Worm (Caenorhabditis elegans): ENCODE data around the gene C50F7.9.

C50F7.9 gene

DNA sequence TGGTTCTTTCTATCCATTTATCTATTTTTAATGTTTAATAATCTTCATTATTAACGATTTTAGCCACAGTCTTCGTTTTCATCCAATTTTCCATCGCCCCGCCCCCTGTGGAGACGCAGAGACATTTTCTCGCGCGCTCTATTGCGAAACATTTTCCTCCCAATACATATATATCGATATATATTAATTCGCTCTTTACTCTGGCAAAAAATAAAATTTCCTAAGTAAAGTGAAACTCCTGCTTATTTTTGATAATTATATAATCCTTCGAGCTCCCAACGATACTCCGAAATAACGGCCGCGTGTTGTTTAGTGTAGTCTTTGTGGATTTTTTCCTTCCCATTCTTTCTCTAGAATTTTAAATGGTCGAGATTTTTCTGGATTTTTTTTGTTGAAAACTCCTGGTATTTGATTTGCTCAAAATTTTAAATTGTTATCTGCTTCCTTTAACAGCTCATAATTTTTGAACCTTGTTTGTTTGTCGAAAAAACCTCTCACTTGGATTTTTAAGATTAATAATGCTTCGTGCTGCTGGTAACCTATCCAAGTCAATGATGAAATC, 3.4 kb downstream of the C50F7.9 start, which contains the start of gene sucg-1:
Gene sucg-1 (plus strand): TSS at position 512 of the 562 bp plus-strand sequence.
- TF ChIP-seq pes-1 (GFP tag; IDR thresholded peaks at IDR 0.05) = no peak
- no peak for TF ChIP-seq ets-7 (tag; optimal IDR thresholded peaks at IDR 0.05)
- no peak for TF ChIP-seq hmg-4 (GFP tag; optimal IDR thresholded peaks at IDR 0.05)
- no peak for TF ChIP-seq tra-4 (tag; optimal IDR thresholded peaks at IDR 0.05)
- no peak for TF ChIP-seq F13C5.2 (tag; optimal IDR thresholded peaks at IDR 0.05)
- no peak for TF ChIP-seq aly-1 (tag; optimal IDR thresholded peaks at IDR 0.05)
- TF ChIP-seq tbx-11 (GFP tag; IDR thresholded peaks at IDR 0.05) = no peak
- no peak for TF ChIP-seq tbx-37 (GFP tag; conservative IDR thresholded peaks at IDR 0.05)
- no peak for TF ChIP-seq hmbx-1 (tag; optimal IDR thresholded peaks at IDR 0.05)

- TF ChIP-seq ceh-36 (tag; optimal IDR thresholded peaks at IDR 0.05) (no peak), flt-1 (GFP tag; IDR thresholded peaks at IDR 0.05) (no peak), aly-1 (tag; optimal IDR thresholded peaks at IDR 0.05) (no peak), tbx-11 (GFP tag; IDR thresholded peaks at IDR 0.05) (no peak), B0310.2 (tag; optimal IDR thresholded peaks at IDR 0.05) (no peak), hmbx-1 (tag; optimal IDR thresholded peaks at IDR 0.05) (no peak), sea-1 (GFP tag; conservative IDR thresholded peaks at IDR 0.05) (no peak), tra-4 (tag; optimal IDR thresholded peaks at IDR 0.05) (no peak), F13C5.2 (tag; optimal IDR thresholded peaks at IDR 0.05) (no peak), tbx-37 (GFP tag; conservative IDR thresholded peaks at IDR 0.05) (no peak), hnd-1 (tag; optimal IDR thresholded peaks at IDR 0.05) (no peak), scrt-1 (GFP tag; IDR thresholded peaks at IDR 0.05) (no peak), hmg-4 (GFP tag; optimal IDR thresholded peaks at IDR 0.05) (no peak)
Measured at ce11 chrIV:7727258-7727657, 4.6 kb downstream of the C50F7.9 start.

DNA sequence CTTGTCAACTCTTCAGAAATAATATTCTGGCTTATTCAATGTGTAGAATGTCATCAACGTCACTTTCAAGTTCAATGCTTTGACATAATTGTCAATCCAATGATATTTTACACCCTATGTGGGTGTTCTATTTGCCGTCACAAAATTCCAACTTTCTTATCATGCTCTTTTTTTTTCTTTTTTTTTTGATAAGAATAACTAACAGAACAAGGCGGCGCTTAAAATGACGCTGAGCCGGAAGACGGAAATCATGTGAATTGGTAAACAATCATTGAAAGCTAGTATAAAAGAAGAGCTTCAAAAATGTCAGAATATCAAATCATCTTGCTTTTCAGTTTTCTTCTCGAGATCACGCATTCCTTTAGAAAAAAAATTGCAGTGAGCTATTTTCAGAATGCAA, 5.5 kb downstream of the C50F7.9 start, which contains the start of gene C50F7.5:
Gene C50F7.5 (plus strand): TSS at position 395 of the 400 bp plus-strand sequence.
- TF ChIP-seq hnd-1 (tag; optimal IDR thresholded peaks at IDR 0.05) (no peak), tra-4 (tag; optimal IDR thresholded peaks at IDR 0.05) (no peak), scrt-1 (GFP tag; IDR thresholded peaks at IDR 0.05) (no peak), B0310.2 (tag; optimal IDR thresholded peaks at IDR 0.05) (no peak), ama-1 (optimal IDR thresholded peaks at IDR 0.05) (no peak), F13C5.2 (tag; optimal IDR thresholded peaks at IDR 0.05) (no peak), tbx-11 (GFP tag; IDR thresholded peaks at IDR 0.05) (no peak)

DNA sequence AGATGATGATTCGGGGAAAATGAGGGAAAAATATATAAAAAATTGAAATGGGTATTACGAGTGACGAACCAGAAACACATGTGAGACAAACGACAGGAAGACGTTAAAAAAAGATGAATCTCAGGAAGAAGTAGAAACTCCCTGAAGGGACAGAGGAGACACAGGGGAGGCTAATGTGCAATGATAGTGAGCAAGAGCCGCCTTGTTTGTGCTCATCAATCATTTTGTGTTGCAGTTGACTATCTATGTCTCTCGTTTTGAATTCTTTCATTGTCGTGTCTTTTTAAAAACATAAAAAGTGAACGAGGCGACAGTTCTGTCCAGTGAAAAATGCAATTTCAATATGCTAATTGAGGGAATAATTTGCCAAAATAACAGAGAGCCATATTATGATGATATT, 6.9 kb downstream of the C50F7.9 start:
- TF ChIP-seq pes-1 (GFP tag; IDR thresholded peaks at IDR 0.05) = no peak
- no peak for TF ChIP-seq hmbx-1 (tag; optimal IDR thresholded peaks at IDR 0.05)
- no peak for TF ChIP-seq flt-1 (GFP tag; IDR thresholded peaks at IDR 0.05)
- TF ChIP-seq B0310.2 (tag; optimal IDR thresholded peaks at IDR 0.05) = no peak
- TF ChIP-seq F13C5.2 (tag; optimal IDR thresholded peaks at IDR 0.05) = no peak
- TF ChIP-seq tbx-37 (GFP tag; conservative IDR thresholded peaks at IDR 0.05) = no peak
- no peak for TF ChIP-seq ama-1 (optimal IDR thresholded peaks at IDR 0.05)
- TF ChIP-seq hnd-1 (tag; optimal IDR thresholded peaks at IDR 0.05) = no peak
- no peak for TF ChIP-seq hmg-4 (GFP tag; optimal IDR thresholded peaks at IDR 0.05)
- no peak for TF ChIP-seq tra-4 (tag; optimal IDR thresholded peaks at IDR 0.05)
- TF ChIP-seq ceh-13 (GFP tag; optimal IDR thresholded peaks at IDR 0.05) = no peak

- no peak for TF ChIP-seq hnd-1 (tag; optimal IDR thresholded peaks at IDR 0.05)
- no peak for TF ChIP-seq flt-1 (GFP tag; IDR thresholded peaks at IDR 0.05)
- no peak for TF ChIP-seq ceh-13 (GFP tag; optimal IDR thresholded peaks at IDR 0.05)
- TF ChIP-seq tbx-37 (GFP tag; conservative IDR thresholded peaks at IDR 0.05) = no peak
- TF ChIP-seq tra-4 (tag; optimal IDR thresholded peaks at IDR 0.05) = no peak
- no peak for TF ChIP-seq F13C5.2 (tag; optimal IDR thresholded peaks at IDR 0.05)
- TF ChIP-seq B0310.2 (tag; optimal IDR thresholded peaks at IDR 0.05) = no peak
- no peak for TF ChIP-seq aly-1 (tag; optimal IDR thresholded peaks at IDR 0.05)
- TF ChIP-seq tbx-11 (GFP tag; IDR thresholded peaks at IDR 0.05) = no peak
- TF ChIP-seq scrt-1 (GFP tag; IDR thresholded peaks at IDR 0.05) = no peak
- TF ChIP-seq hmbx-1 (tag; optimal IDR thresholded peaks at IDR 0.05) = no peak
- no peak for TF ChIP-seq ets-7 (tag; optimal IDR thresholded peaks at IDR 0.05)
- no peak for TF ChIP-seq ceh-36 (tag; optimal IDR thresholded peaks at IDR 0.05)
- no peak for TF ChIP-seq sea-1 (GFP tag; conservative IDR thresholded peaks at IDR 0.05)
- TF ChIP-seq hmg-4 (GFP tag; optimal IDR thresholded peaks at IDR 0.05) = no peak
- TF ChIP-seq pes-1 (GFP tag; IDR thresholded peaks at IDR 0.05) = no peak
- TF ChIP-seq ama-1 (optimal IDR thresholded peaks at IDR 0.05) = no peak
Measured at ce11 chrIV:7723555-7723954, 8.3 kb downstream of the C50F7.9 start.

DNA sequence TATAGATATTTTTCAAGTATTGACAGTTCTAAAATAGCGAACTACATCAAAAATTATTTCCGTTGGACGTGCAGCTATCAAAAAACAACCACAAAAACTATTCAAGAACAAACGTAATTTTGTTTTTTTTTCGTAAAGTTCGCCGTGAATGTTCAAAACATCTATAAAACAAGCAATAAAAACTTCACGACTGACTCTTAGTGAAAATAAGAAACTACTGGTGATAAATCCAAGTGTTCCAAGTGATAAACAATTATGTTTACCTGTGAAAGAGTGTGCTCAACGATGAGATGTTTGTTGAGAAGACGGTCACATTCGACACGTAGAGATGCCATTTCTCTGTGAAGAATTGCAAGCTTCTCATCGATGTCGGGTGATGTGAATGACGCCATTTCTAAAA, 9.1 kb downstream of the C50F7.9 start, which contains the start of gene C50F7.6:
Gene C50F7.6 (minus strand): TSS at position 394 of the 400 bp plus-strand sequence.
- TF ChIP-seq tbx-37 (GFP tag; conservative IDR thresholded peaks at IDR 0.05) (no peak), hmg-4 (GFP tag; optimal IDR thresholded peaks at IDR 0.05) (no peak), hmbx-1 (tag; optimal IDR thresholded peaks at IDR 0.05) (no peak), hnd-1 (tag; optimal IDR thresholded peaks at IDR 0.05) (no peak), scrt-1 (GFP tag; IDR thresholded peaks at IDR 0.05) (no peak), aly-1 (tag; optimal IDR thresholded peaks at IDR 0.05) (no peak), ceh-13 (GFP tag; optimal IDR thresholded peaks at IDR 0.05) (no peak), tra-4 (tag; optimal IDR thresholded peaks at IDR 0.05) (no peak), pes-1 (GFP tag; IDR thresholded peaks at IDR 0.05) (no peak), flt-1 (GFP tag; IDR thresholded peaks at IDR 0.05) (no peak), sea-1 (GFP tag; conservative IDR thresholded peaks at IDR 0.05) (no peak), ama-1 (optimal IDR thresholded peaks at IDR 0.05) (no peak), B0310.2 (tag; optimal IDR thresholded peaks at IDR 0.05) (no peak), tbx-11 (GFP tag; IDR thresholded peaks at IDR 0.05) (no peak), F13C5.2 (tag; optimal IDR thresholded peaks at IDR 0.05) (no peak), ceh-36 (tag; optimal IDR thresholded peaks at IDR 0.05) (no peak), ets-7 (tag; optimal IDR thresholded peaks at IDR 0.05) (no peak)

DNA sequence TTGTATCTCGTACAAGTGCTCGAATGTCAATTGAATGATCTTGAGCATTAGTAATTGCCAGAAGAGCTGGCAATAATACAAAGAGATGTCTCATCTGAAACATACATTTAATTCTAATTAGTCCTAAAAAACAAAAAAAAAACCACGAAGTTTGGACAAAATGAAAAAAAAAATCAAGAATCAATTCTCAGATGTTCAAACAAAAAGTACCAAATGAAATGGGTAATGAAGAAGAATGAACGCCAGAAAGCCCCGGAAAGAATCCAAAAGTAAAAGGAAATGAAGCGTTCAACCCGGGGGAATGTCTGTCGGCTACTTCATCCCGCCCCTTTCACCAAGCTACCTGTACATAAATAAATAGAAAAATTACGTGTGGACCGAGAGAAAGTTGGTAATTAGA, 13.9 kb downstream of the C50F7.9 start, which contains the start of gene F33D4.6:
Gene F33D4.6 (minus strand): TSS at position 101 of the 400 bp plus-strand sequence.
- no peak for TF ChIP-seq sea-1 (GFP tag; conservative IDR thresholded peaks at IDR 0.05)
- no peak for TF ChIP-seq scrt-1 (GFP tag; IDR thresholded peaks at IDR 0.05)
- no peak for TF ChIP-seq F13C5.2 (tag; optimal IDR thresholded peaks at IDR 0.05)
- no peak for TF ChIP-seq ceh-13 (GFP tag; optimal IDR thresholded peaks at IDR 0.05)
- TF ChIP-seq ceh-36 (tag; optimal IDR thresholded peaks at IDR 0.05) = no peak
- TF ChIP-seq B0310.2 (tag; optimal IDR thresholded peaks at IDR 0.05) = no peak
- TF ChIP-seq pes-1 (GFP tag; IDR thresholded peaks at IDR 0.05) = no peak
- no peak for TF ChIP-seq flt-1 (GFP tag; IDR thresholded peaks at IDR 0.05)
- no peak for TF ChIP-seq tbx-11 (GFP tag; IDR thresholded peaks at IDR 0.05)
- TF ChIP-seq hmg-4 (GFP tag; optimal IDR thresholded peaks at IDR 0.05) = no peak
- no peak for TF ChIP-seq tbx-37 (GFP tag; conservative IDR thresholded peaks at IDR 0.05)
- no peak for TF ChIP-seq hmbx-1 (tag; optimal IDR thresholded peaks at IDR 0.05)
- TF ChIP-seq aly-1 (tag; optimal IDR thresholded peaks at IDR 0.05) = no peak
- TF ChIP-seq ama-1 (optimal IDR thresholded peaks at IDR 0.05) = no peak
- TF ChIP-seq tra-4 (tag; optimal IDR thresholded peaks at IDR 0.05) = no peak
- TF ChIP-seq ets-7 (tag; optimal IDR thresholded peaks at IDR 0.05) = no peak

Data from whole organism, early embryonic.